Worm (Caenorhabditis elegans) whole organism, mixed stage, embryonic: ENCODE data around the gene best-5.

ENCODE experiments used
- ces-1 ChIP-seq: fragments of 150-350 bp; optimal IDR thresholded peaks from 2 replicates; lab custom pipeline; 2014; ENCODE audit warnings: missing biosample characterization, missing genetic modification reagents, missing genetic modification characterization
- elt-3 ChIP-seq: fragments of 150-350 bp; optimal IDR thresholded peaks from 2 replicates; lab custom pipeline; 2014; ENCODE audit warnings: missing biosample characterization, missing genetic modification characterization
- ham-2 ChIP-seq: fragments of 200-800 bp; sonication (Bioruptor generic); optimal IDR thresholded peaks from 2 replicates; lab custom pipeline; 2018; ENCODE audit warnings: mild to moderate bottlenecking, missing genetic modification characterization, missing compliant biosample characterization
- lin-13 ChIP-seq: fragments of 150-350 bp; optimal IDR thresholded peaks from 2 replicates; lab custom pipeline; 2014; ENCODE audit warnings: missing biosample characterization, missing genetic modification characterization
- lsy-2 ChIP-seq: fragments of 150-350 bp; optimal IDR thresholded peaks from 2 replicates; lab custom pipeline; 2014; ENCODE audit warnings: missing biosample characterization, missing genetic modification characterization
- mep-1 ChIP-seq: fragments of 150-350 bp; optimal IDR thresholded peaks from 2 replicates; lab custom pipeline; 2017; ENCODE audit warnings: missing biosample characterization, missing genetic modification reagents, missing genetic modification characterization, inconsistent platforms
- mls-2 ChIP-seq: sonication (generic microtip); optimal IDR thresholded peaks from 2 replicates; lab custom pipeline; 2016; ENCODE audit warnings: mild to moderate bottlenecking, missing genetic modification characterization, moderate library complexity, missing compliant biosample characterization
- nhr-12 ChIP-seq: fragments of 150-350 bp; optimal IDR thresholded peaks from 2 replicates; lab custom pipeline; 2014; ENCODE audit warnings: missing biosample characterization, missing genetic modification characterization
- nhr-237 ChIP-seq: fragments of 150-350 bp; optimal IDR thresholded peaks from 2 replicates; lab custom pipeline; 2014; ENCODE audit warnings: missing biosample characterization, missing genetic modification characterization
- pha-4 ChIP-seq: fragments of 150-350 bp; optimal IDR thresholded peaks from 2 replicates; lab custom pipeline; 2018; ENCODE audit warnings: missing biosample characterization, missing genetic modification reagents, missing genetic modification characterization
- snpc-4 ChIP-seq: fragments of 150-350 bp; optimal IDR thresholded peaks from 2 replicates; lab custom pipeline; 2014; ENCODE audit warnings: missing biosample characterization, missing genetic modification characterization
- unc-62 ChIP-seq: fragments of 150-350 bp; optimal IDR thresholded peaks from 2 replicates; lab custom pipeline; 2014; ENCODE audit warnings: missing biosample characterization, missing genetic modification reagents, missing genetic modification characterization
- ztf-11 ChIP-seq: fragments of 150-350 bp; optimal IDR thresholded peaks from 2 replicates; lab custom pipeline; 2014; ENCODE audit warnings: missing biosample characterization, missing genetic modification characterization

DNA sequence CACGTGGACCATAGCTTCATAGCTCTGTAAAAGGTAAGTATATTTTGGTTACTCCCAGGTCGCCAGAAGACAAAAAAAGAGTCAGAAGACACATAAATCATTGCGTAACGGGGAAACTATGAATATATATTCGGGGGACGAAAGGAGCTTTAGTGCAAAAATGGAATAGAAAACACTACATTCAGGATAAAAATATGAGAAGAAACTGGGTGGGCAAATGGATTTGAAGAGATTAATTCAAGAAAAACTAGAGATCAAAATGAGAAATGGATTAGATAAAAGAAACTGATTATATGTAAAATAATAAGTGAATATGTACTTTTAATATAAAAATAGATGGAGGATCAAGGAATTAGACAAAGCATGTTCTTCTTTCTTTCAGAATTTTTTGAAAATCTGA lies 37.4 kb upstream of the best-5 start, which contains the start of gene C07A9.12:
- TF ChIP-seq mls-2 (no peak), lsy-2 (no peak), nhr-237 (tag; lab: Kevin White, UChicago) (no peak), unc-62 (GFP tag; lab: Kevin White, UChicago) (no peak), ham-2 (GFP tag; lab: Kevin White, UChicago) (no peak), ces-1 (no peak), snpc-4 (tag; lab: Kevin White, UChicago) (no peak), ztf-11 (tag; lab: Kevin White, UChicago) (no peak), pha-4 (no peak), nhr-12 (no peak), elt-3 (tag; lab: Kevin White, UChicago) (no peak), lin-13 (tag; lab: Kevin White, UChicago) (no peak), mep-1 (tag; lab: Kevin White, UChicago) (no peak)
